Worm (Caenorhabditis elegans): ENCODE results near the gene K10H10.10.
A peak's percentile ranks its signal among the peaks of the same experiment; 100 is the strongest.

The K10H10.10 gene

ce11 chrII:14507563-14507962 lies at the start of gene K10H10.10, which contains the start of gene K10H10.7:
K10H10.10 (plus strand) TSS chrII:14507766.
K10H10.7 (minus strand) TSS chrII:14507663.
- TF ChIP-seq ceh-44 (GFP tag; IDR thresholded peaks at IDR 0.05) (no peak), saeg-2 (GFP tag; IDR thresholded peaks at IDR 0.05) (no peak), D1046.2 (GFP tag; IDR thresholded peaks at IDR 0.05) (no peak), skn-1 (tag; optimal IDR thresholded peaks at IDR 0.05) (no peak), dmd-6 (GFP tag; IDR thresholded peaks at IDR 0.05) (no peak)

ce11 chrII:14470020-14470419 lies 37.5 kb upstream of the K10H10.10 start:
- TF ChIP-seq aly-2 (tag; optimal IDR thresholded peaks at IDR 0.05) (no peak), ama-1 (optimal IDR thresholded peaks at IDR 0.05) (no peak), R02D3.7 (tag; optimal IDR thresholded peaks at IDR 0.05) (no peak), hlh-11 (tag; optimal IDR thresholded peaks at IDR 0.05) (no peak), php-3 (GFP tag; IDR thresholded peaks at IDR 0.05) (no peak), lsy-2 (tag; optimal IDR thresholded peaks at IDR 0.05) (no peak), rbr-2 (tag; optimal IDR thresholded peaks at IDR 0.05) (no peak)

DNA sequence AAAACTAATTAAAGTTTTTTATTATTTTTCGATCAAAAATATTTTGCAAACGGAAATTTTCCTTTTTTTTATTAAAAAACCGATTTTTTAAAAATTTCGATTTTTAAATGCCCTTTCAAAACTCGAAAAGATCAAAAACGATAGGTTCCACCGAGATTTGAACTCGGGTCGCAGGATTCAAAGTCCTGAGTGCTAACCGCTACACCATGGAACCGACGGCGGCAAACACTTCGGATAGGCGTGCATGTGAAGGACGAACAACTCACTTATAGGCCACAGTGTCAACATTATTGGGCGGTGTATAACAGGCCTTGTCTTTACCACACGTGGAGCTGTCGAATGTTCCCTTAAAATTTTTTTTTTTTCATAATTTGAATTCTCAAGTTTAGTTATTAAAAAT lies 32.9 kb upstream of the K10H10.10 start:
- TF ChIP-seq D1046.2 (GFP tag; IDR thresholded peaks at IDR 0.05) (no peak), daf-8 (GFP tag; IDR thresholded peaks at IDR 0.05) (no peak), nhr-48 (tag; optimal IDR thresholded peaks at IDR 0.05) (no peak), madf-5 (GFP tag; IDR thresholded peaks at IDR 0.05) (0 out of 4 replicates have a peak, but pooled peaks of 1 of the 2 experiments have one; percentile 20), F26F4.8 (GFP tag; conservative IDR thresholded peaks at IDR 0.05) (no peak), ZK337.2 (GFP tag; IDR thresholded peaks at IDR 0.05) (peak; percentile 6; the same call in 1 of the 2 replicates), unc-62 (GFP tag; optimal IDR thresholded peaks at IDR 0.05 in 1 of 2) (no peak), unc-62 (tag; optimal IDR thresholded peaks at IDR 0.05) (no peak), fkh-10 (GFP tag; optimal IDR thresholded peaks at IDR 0.05) (no peak), madf-9 (GFP tag; conservative IDR thresholded peaks at IDR 0.05) (0 out of 2 replicates have a peak, but pooled peaks have one; percentile 27), nhr-111 (GFP tag; optimal IDR thresholded peaks at IDR 0.05) (no peak), Y48G9A.11 (GFP tag; IDR thresholded peaks at IDR 0.05) (no peak), lin-1 (GFP tag; IDR thresholded peaks at IDR 0.05) (no peak), jun-1 (tag; optimal IDR thresholded peaks at IDR 0.05) (no peak), ctbp-1 (GFP tag; IDR thresholded peaks at IDR 0.05) (0 out of 2 replicates have a peak, but pooled peaks have one; percentile 24), nhr-6 (tag; optimal IDR thresholded peaks at IDR 0.05) (peak; percentile 9), R02D3.7 (tag; optimal IDR thresholded peaks at IDR 0.05) (no peak), zag-1 (tag; optimal IDR thresholded peaks at IDR 0.05) (no peak), ceh-32 (tag; optimal IDR thresholded peaks at IDR 0.05; ENCODE audit: poor library complexity) (no peak), Y5F2A.4 (GFP tag; optimal IDR thresholded peaks at IDR 0.05) (no peak), fos-1 (tag; optimal IDR thresholded peaks at IDR 0.05) (no peak), lsy-2 (tag; optimal IDR thresholded peaks at IDR 0.05) (peak in 1 of 2 experiments; percentile 16), lin-39 (tag; optimal IDR thresholded peaks at IDR 0.05) (no peak), mxl-3 (GFP tag; optimal IDR thresholded peaks at IDR 0.05) (no peak), ama-1 (optimal IDR thresholded peaks at IDR 0.05) (no peak), attf-4 (tag; optimal IDR thresholded peaks at IDR 0.05) (no peak), mes-2 (tag; optimal IDR thresholded peaks at IDR 0.05; ENCODE audit: poor library complexity, severe bottlenecking) (peak; percentile 71), hlh-30 (tag; optimal IDR thresholded peaks at IDR 0.05; ENCODE audit: insufficient read depth) (peak; percentile 28), pha-4 (GFP tag; IDR thresholded peaks at IDR 0.05) (peak; percentile 46; the same call in 1 of the 2 replicates), pha-4 (tag; optimal IDR thresholded peaks at IDR 0.05) (no peak), ztf-7 (tag; optimal IDR thresholded peaks at IDR 0.05) (no peak), hmg-1.1 (GFP tag; IDR thresholded peaks at IDR 0.05) (peak; percentile 51; the same call in 1 of the 2 replicates), Y105C5A.15 (GFP tag; IDR thresholded peaks at IDR 0.05) (no peak), hlh-11 (tag; optimal IDR thresholded peaks at IDR 0.05) (no peak), lir-3 (tag; optimal IDR thresholded peaks at IDR 0.05) (no peak), vab-7 (GFP tag; IDR thresholded peaks at IDR 0.05) (0 out of 2 replicates have a peak, but pooled peaks have one; percentile 47), nhr-77 (tag; optimal IDR thresholded peaks at IDR 0.05) (peak; percentile 58), aha-1 (tag) (peak; percentile 54), lin-38 (GFP tag; IDR thresholded peaks at IDR 0.05) (peak; percentile 49; the same call in 1 of the 2 replicates), F10B5.3 (tag; optimal IDR thresholded peaks at IDR 0.05) (no peak), sdz-12 (GFP tag; optimal IDR thresholded peaks at IDR 0.05) (no peak)
